Worm (Caenorhabditis elegans) whole organism, mixed stage, embryonic: ENCODE results near the gene nac-3.

Experiments used
- M03D4.4 ChIP-seq: sonication (generic microtip); optimal IDR thresholded peaks from 2 replicates; lab custom pipeline; 2017; ENCODE audit warnings: mild to moderate bottlenecking, missing genetic modification characterization, missing compliant biosample characterization
- blmp-1 ChIP-seq: fragments of 150-350 bp; optimal IDR thresholded peaks from 2 replicates; lab custom pipeline; 2014; ENCODE audit warnings: missing biosample characterization, missing genetic modification characterization
- elt-1 ChIP-seq: sonication (generic microtip); optimal IDR thresholded peaks from 2 replicates; lab custom pipeline; 2017; ENCODE audit warnings: missing genetic modification characterization, mild to moderate bottlenecking, missing compliant biosample characterization, antibody characterized with exemption, moderate library complexity, borderline replicate concordance; ENCODE audit not compliant: insufficient read depth
- elt-3 ChIP-seq: fragments of 150-350 bp; optimal IDR thresholded peaks from 2 replicates; lab custom pipeline; 2014; ENCODE audit warnings: missing biosample characterization, missing genetic modification characterization
- lsy-2 ChIP-seq: fragments of 150-350 bp; optimal IDR thresholded peaks from 2 replicates; lab custom pipeline; 2014; ENCODE audit warnings: missing biosample characterization, missing genetic modification characterization
- mep-1 ChIP-seq: fragments of 150-350 bp; optimal IDR thresholded peaks from 2 replicates; lab custom pipeline; 2017; ENCODE audit warnings: missing biosample characterization, missing genetic modification reagents, missing genetic modification characterization, inconsistent platforms
- nhr-12 ChIP-seq: fragments of 150-350 bp; optimal IDR thresholded peaks from 2 replicates; lab custom pipeline; 2014; ENCODE audit warnings: missing biosample characterization, missing genetic modification characterization
- nhr-2 ChIP-seq: fragments of 150-350 bp; optimal IDR thresholded peaks from 2 replicates; lab custom pipeline; 2014; ENCODE audit warnings: missing biosample characterization, missing genetic modification characterization
- nhr-28 ChIP-seq: fragments of 150-350 bp; optimal IDR thresholded peaks from 2 replicates; lab custom pipeline; 2014; ENCODE audit warnings: missing biosample characterization, missing genetic modification characterization
- nhr-76 ChIP-seq: sonication (generic microtip); optimal IDR thresholded peaks from 2 replicates; lab custom pipeline; 2017; ENCODE audit warnings: missing biosample characterization, missing genetic modification characterization
- pha-4 ChIP-seq: fragments of 150-350 bp; optimal IDR thresholded peaks from 2 replicates; lab custom pipeline; 2018; ENCODE audit warnings: missing biosample characterization, missing genetic modification reagents, missing genetic modification characterization
- snpc-4 ChIP-seq: fragments of 150-350 bp; optimal IDR thresholded peaks from 2 replicates; lab custom pipeline; 2014; ENCODE audit warnings: missing biosample characterization, missing genetic modification characterization
- sptf-1 ChIP-seq: sonication (generic microtip); optimal IDR thresholded peaks from 2 replicates; lab custom pipeline; 2017; ENCODE audit warnings: mild to moderate bottlenecking, missing genetic modification characterization, moderate library complexity, missing compliant biosample characterization
- unc-39 ChIP-seq: fragments of 150-350 bp; optimal IDR thresholded peaks from 2 replicates; lab custom pipeline; 2014; ENCODE audit warnings: missing biosample characterization, missing genetic modification characterization

DNA sequence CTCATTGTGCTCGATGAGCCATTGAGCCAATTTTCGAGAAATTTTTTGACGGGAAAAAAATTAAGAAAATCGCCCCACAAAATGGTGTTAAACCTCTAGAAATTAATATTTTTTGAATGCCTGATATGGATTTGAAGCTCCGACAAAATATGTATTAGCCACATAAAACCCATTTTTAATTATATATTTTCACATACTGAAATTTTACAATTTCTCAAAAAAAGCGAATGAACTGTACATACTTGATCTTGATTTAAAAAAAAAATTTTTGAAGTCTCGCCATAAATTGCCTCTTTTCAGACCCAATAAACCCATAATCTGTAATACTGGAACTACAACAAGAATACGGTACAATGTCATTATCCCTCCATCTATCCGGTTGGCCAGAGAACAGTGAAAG, at the start of gene nac-3:
- TF ChIP-seq elt-3 (no peak), elt-1 (no peak), pha-4 (tag; lab: Kevin White, UChicago) (no peak), unc-39 (no peak), mep-1 (no peak), nhr-2 (tag; lab: Kevin White, UChicago) (no peak), lsy-2 (tag; lab: Kevin White, UChicago) (no peak), M03D4.4 (tag; lab: Kevin White, UChicago) (no peak), sptf-1 (tag; lab: Kevin White, UChicago) (no peak), blmp-1 (tag; lab: Kevin White, UChicago) (no peak), nhr-76 (tag; lab: Kevin White, UChicago) (no peak), snpc-4 (no peak), nhr-28 (tag; lab: Kevin White, UChicago) (no peak), nhr-12 (tag; lab: Kevin White, UChicago) (no peak)
